Worm (Caenorhabditis elegans) whole organism, early embryonic: ENCODE results near the gene Y58A7A.5.

Experiments
- ama-1 ChIP-seq: fragments of 150-350 bp; optimal IDR thresholded peaks from 2 replicates; lab custom pipeline; 2014
- ceh-36 ChIP-seq: sonication (generic microtip); optimal IDR thresholded peaks from 2 replicates; lab custom pipeline; 2016; ENCODE audit warnings: missing genetic modification characterization, inconsistent platforms, missing compliant biosample characterization
- ets-7 ChIP-seq: sonication (generic microtip); optimal IDR thresholded peaks from 2 replicates; lab custom pipeline; 2016; ENCODE audit warnings: missing genotype, missing genetic modification characterization, missing compliant biosample characterization
- flt-1 ChIP-seq: fragments of 200-800 bp; sonication (Bioruptor generic); IDR thresholded peaks from 2 replicates; pipeline ENCODE4 v1.3.6; 2022; ENCODE audit warnings: missing genetic modification characterization, missing compliant biosample characterization
- tra-4 ChIP-seq: sonication (generic microtip); optimal IDR thresholded peaks from 2 replicates; lab custom pipeline; 2017; ENCODE audit warnings: missing genetic modification characterization, missing compliant biosample characterization

DNA sequence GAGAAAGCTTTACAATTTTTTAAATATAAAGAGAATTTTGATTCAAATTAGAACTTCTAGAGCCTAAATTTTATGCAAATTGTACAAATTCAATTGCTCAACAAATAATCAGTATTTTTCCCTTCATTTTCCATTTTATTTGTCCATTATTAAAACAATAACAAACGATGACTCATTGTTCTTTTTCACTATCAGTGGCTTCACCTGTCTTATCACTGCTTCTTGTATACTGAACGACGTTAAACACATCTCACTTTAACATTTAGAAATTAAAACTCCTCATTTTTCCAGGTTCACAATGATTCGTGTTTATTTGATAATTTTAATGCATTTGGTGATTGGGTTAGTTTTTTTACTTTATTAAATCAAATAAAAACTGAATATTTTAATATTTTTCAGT, 32.9 kb upstream of the Y58A7A.5 start, which contains the start of gene sid-1:
- no peak for TF ChIP-seq tra-4 (tag; lab: Kevin White, UChicago)
- no peak for TF ChIP-seq ets-7 (tag; lab: Kevin White, UChicago)
- TF ChIP-seq flt-1 (GFP tag; lab: Robert Waterston, UW): no peak
- no peak for TF ChIP-seq ama-1 (lab: Kevin White, UChicago)
- TF ChIP-seq ceh-36 (tag; lab: Kevin White, UChicago): no peak
